Fruit fly (Drosophila melanogaster) Kc167 (cell line): Measurements from ENCODE around the gene Past1.

ENCODE experiments used
- Myc ChIP-seq: fragments of >200 bp; optimal IDR thresholded peaks from 2 replicates; lab custom pipeline; 2017; ENCODE audit warnings: missing external identifiers
- Sin3A ChIP-seq: fragments of >200 bp; optimal IDR thresholded peaks from 2 replicates; lab custom pipeline; 2018; ENCODE audit warnings: missing external identifiers
- h ChIP-seq: fragments of >200 bp; optimal IDR thresholded peaks from 3 replicates; lab custom pipeline; 2018; ENCODE audit warnings: missing external identifiers
- insv ChIP-seq: fragments of >200 bp; optimal IDR thresholded peaks from 3 replicates; lab custom pipeline; 2018; ENCODE audit warnings: missing external identifiers
- psq ChIP-seq: fragments of >200 bp; optimal IDR thresholded peaks from 2 replicates; lab custom pipeline; 2017; ENCODE audit warnings: missing external identifiers
- ttk ChIP-seq: sonication (Bioruptor generic); optimal IDR thresholded peaks from 2 replicates; lab custom pipeline; 2017; ENCODE audit warnings: missing external identifiers

Past1 gene

dm6 chr3R:12719627-12720343, 22.7 kb downstream of the Past1 start:
- TF ChIP-seq insv (lab: Kevin White, UChicago), result no peak
- TF ChIP-seq h (lab: Kevin White, UChicago), result no peak
- TF ChIP-seq Myc (lab: Kevin White, UChicago), result no peak
- no peak for TF ChIP-seq psq (lab: Kevin White, UChicago)
- no peak for TF ChIP-seq ttk (lab: Kevin White, UChicago)
- no peak for TF ChIP-seq Sin3A (lab: Kevin White, UChicago)

- TF ChIP-seq h (lab: Kevin White, UChicago) (no peak), insv (lab: Kevin White, UChicago) (no peak), ttk (lab: Kevin White, UChicago) (no peak), Sin3A (lab: Kevin White, UChicago) (no peak), psq (lab: Kevin White, UChicago) (no peak), Myc (lab: Kevin White, UChicago) (no peak)
Measured at dm6 chr3R:12720344-12721200, 23.4 kb downstream of the Past1 start.

- TF ChIP-seq insv (lab: Kevin White, UChicago) (no peak), h (lab: Kevin White, UChicago) (no peak), ttk (lab: Kevin White, UChicago) (no peak), psq (lab: Kevin White, UChicago) (no peak), Myc (lab: Kevin White, UChicago) (no peak), Sin3A (lab: Kevin White, UChicago) (no peak)
Measured at dm6 chr3R:12722392-12722914, 25.3 kb downstream of the Past1 start, which contains the start of gene Men. Gene Men, minus strand, starts transcription at chr3R:12722442.

DNA sequence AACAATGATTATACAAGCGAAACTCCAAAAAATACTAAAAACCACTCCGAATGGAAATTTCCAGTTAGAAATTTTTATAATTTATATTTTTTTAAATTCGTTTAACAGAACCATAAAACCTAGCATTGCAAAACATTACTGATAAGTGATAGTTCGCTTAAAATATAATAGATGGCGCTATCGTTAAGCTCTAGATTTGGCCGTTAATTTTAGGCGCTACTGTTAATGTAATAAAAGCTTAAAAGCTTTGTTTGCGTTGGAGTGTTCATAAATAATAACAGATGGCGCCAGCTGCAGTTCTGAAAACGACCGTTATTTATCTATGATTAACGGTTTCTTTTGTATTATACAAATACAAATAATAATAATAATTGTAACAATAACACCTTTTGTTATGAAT, 26.6 kb downstream of the Past1 start:
- no peak for TF ChIP-seq insv (lab: Kevin White, UChicago)
- TF ChIP-seq Sin3A (lab: Kevin White, UChicago), result no peak
- no peak for TF ChIP-seq h (lab: Kevin White, UChicago)

DNA sequence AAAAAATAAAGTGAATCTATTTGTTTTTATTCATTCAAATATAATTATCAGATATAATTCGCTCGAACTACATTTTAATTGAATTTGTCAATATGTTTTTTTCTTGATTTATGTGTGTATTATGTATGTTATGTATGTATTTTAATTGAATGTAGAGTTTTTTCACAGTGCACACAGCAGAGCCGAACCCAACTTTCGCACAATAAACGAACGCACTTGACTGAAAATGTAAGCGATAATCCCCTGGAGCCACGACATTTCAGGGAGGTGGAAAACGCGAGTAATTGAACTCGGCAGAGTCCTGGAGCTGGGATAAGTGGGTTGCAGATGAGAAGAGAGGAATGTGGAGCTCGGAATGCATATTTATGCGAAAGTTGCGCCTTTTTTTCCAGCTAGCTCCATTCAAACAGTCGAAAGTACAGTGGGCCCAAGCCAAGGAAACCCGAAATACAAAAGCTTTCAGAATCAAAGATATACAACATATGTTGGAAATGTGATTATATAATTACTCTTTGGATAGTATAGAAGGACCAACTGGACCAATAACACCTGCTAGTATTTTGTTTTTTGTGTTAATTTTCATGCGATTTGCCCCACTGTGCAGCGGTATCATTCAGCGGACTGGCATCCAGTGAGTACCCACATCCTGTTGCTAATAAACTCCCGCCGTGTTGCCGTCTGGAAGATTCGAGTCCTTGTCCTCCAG, 31.0 kb downstream of the Past1 start:
- TF ChIP-seq insv (lab: Kevin White, UChicago) (no peak), psq (lab: Kevin White, UChicago) (no peak), Myc (lab: Kevin White, UChicago) (no peak), Sin3A (lab: Kevin White, UChicago) (no peak), h (lab: Kevin White, UChicago) (no peak), ttk (lab: Kevin White, UChicago) (no peak)

DNA sequence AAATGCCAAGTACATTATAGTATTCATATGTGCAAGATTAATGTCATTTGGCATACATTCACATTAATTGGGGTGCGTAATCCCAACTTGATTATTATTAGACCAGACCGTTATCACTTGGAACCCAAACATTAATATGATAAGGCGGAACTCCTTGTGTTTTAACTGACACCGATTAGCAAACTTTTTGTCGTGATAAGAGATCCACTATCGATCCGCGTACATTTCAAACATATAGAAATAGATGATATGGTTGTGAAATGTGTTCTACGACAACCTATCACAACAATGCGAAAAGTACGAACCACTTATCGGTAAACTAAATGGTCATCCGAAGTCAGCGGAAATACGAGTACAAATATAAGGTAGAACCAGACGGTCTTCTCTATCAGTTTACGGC, 42.1 kb downstream of the Past1 start, which contains the start of gene Ugt37A2:
TSS of gene Ugt37A2 (plus strand) at position 396 of the 400 bp plus-strand sequence.
- TF ChIP-seq psq (lab: Kevin White, UChicago) (no peak), Myc (lab: Kevin White, UChicago) (no peak), ttk (lab: Kevin White, UChicago) (no peak), insv (lab: Kevin White, UChicago) (no peak), h (lab: Kevin White, UChicago) (no peak), Sin3A (lab: Kevin White, UChicago) (no peak)

DNA sequence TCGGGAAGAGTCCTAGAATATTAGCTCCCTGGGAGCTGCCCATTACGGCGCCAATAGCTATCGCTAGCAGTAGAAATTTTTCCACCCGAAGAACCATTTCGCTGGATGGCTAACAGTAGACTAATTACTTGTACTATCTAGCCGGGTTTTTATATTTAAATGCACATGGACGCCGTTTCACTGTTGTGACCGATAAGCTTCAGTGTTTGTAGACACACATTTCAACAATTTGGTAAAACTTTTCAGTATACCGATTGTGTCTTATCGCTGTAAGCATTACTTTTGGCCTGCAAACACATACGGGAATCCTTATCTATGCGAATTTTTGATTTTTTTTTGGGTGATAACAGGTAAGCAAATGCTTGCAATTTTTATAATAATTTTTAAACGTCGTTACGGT, 46.5 kb downstream of the Past1 start, which contains the start of gene Ugt37A3:
TSS of gene Ugt37A3 (minus strand) at position 101 of the 400 bp plus-strand sequence.
- TF ChIP-seq Sin3A (lab: Kevin White, UChicago) (no peak), ttk (lab: Kevin White, UChicago) (no peak), insv (lab: Kevin White, UChicago) (no peak), h (lab: Kevin White, UChicago) (no peak), Myc (lab: Kevin White, UChicago) (no peak)

dm6 chr3R:12751027-12751426, 53.9 kb downstream of the Past1 start:
- no peak for TF ChIP-seq h (lab: Kevin White, UChicago)
- TF ChIP-seq insv (lab: Kevin White, UChicago), result no peak
- TF ChIP-seq ttk (lab: Kevin White, UChicago), result no peak
- no peak for TF ChIP-seq Sin3A (lab: Kevin White, UChicago)
- no peak for TF ChIP-seq Myc (lab: Kevin White, UChicago)
- TF ChIP-seq psq (lab: Kevin White, UChicago), result no peak
